Worm (Caenorhabditis elegans) whole organism, late embryonic: ENCODE measurements around the gene T24H7.8.

Experiments
- C38D4.7 ChIP-seq: fragments of 200-800 bp; sonication (Bioruptor generic); optimal IDR thresholded peaks from 2 replicates; lab custom pipeline; 2018; ENCODE audit warnings: mild to moderate bottlenecking, missing genetic modification characterization, moderate library complexity, missing compliant biosample characterization
- Y22D7AL.16 ChIP-seq: sonication (generic microtip); optimal IDR thresholded peaks from 2 replicates; lab custom pipeline; 2016; ENCODE audit warnings: missing genetic modification characterization, missing compliant biosample characterization
- dve-1 ChIP-seq: sonication (generic microtip); optimal IDR thresholded peaks from 2 replicates; lab custom pipeline; 2017; ENCODE audit warnings: antibody characterized with exemption, mild to moderate bottlenecking, missing genetic modification characterization, missing compliant biosample characterization
- pat-9 ChIP-seq: fragments of 200-800 bp; sonication (Bioruptor generic); optimal IDR thresholded peaks from 2 replicates; lab custom pipeline; 2018; ENCODE audit warnings: mild to moderate bottlenecking, missing genetic modification characterization, moderate library complexity, missing compliant biosample characterization

ce11 chrII:6219346-6219745, 22.5 kb upstream of the T24H7.8 start, which contains the start of gene mks-2:
- TF ChIP-seq dve-1 (tag; lab: Kevin White, UChicago) (no peak), pat-9 (tag; lab: Kevin White, UChicago) (no peak), Y22D7AL.16 (no peak), C38D4.7 (GFP tag; lab: Kevin White, UChicago) (no peak)
